Worm (Caenorhabditis elegans) whole organism, L4/young adult: ENCODE measurements around the gene grl-25.
"Not testable (repeated sequence)": the region's sequence is repeated elsewhere in the genome, so short reads cannot be mapped to it uniquely, and the experiment has no call there.

Experiments used
- W03F9.2 ChIP-seq: fragments of 150-350 bp; optimal IDR thresholded peaks from 2 replicates; lab custom pipeline; 2014; ENCODE audit warnings: missing biosample characterization, missing genetic modification characterization
- dao-5 ChIP-seq: sonication (generic microtip); optimal IDR thresholded peaks from 2 replicates; lab custom pipeline; 2016; ENCODE audit warnings: missing genotype, missing genetic modification characterization, moderate library complexity, missing compliant biosample characterization
- him-1 ChIP-seq: sonication (generic microtip); optimal IDR thresholded peaks from 2 replicates; lab custom pipeline; 2016; ENCODE audit warnings: missing genotype, missing genetic modification reagents, missing genetic modification characterization, missing compliant biosample characterization

Gene grl-25

DNA sequence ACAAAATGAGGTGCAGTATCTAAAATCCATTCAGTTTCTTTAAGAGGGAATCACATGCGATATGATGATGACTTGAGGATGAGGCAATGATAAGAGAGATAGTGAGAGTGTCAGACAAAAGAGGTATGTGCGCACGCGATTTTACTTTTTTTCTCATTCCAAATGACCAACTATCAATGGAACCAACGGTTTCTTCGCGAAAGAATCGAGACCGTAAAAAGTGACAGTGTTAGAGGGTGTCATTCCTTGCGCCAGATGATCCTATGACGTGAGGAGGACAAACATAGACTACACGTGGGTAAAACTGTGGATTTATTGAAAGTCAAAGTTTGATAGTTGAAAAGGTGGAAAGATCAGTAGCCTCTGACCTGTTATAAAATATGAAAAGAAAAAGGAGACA lies 21.7 kb downstream of the grl-25 start:
- no peak for TF ChIP-seq him-1 (tag; lab: Kevin White, UChicago)
- TF ChIP-seq W03F9.2 (tag; lab: Kevin White, UChicago): no peak
- no peak for TF ChIP-seq dao-5 (tag; lab: Kevin White, UChicago)

- TF ChIP-seq dao-5 (tag; lab: Kevin White, UChicago) (no peak), him-1 (tag; lab: Kevin White, UChicago) (no peak), W03F9.2 (tag; lab: Kevin White, UChicago) (no peak)
Observed at ce11 chrIII:8984412-8984811, 22.3 kb downstream of the grl-25 start.

DNA sequence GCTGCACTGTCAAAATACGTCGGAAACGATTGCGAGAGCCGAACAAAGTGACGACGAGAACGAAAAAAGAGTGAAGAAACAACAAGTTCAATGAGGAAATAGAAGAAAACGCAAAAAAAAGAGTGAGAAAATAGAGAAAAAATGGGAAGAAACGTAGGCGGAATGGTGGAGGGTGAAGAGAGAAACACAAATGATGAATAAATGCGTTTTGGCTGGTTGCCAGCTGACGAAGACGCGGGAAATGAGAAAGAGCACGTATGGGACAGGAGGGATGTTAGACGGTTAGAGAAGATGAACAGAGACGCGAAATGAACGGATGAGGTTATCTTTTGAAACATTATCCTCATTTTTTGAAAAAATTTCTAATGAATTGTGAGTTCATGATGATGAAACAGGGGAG lies 22.9 kb downstream of the grl-25 start:
- TF ChIP-seq him-1 (tag; lab: Kevin White, UChicago) (peak; percentile 32), dao-5 (tag; lab: Kevin White, UChicago) (no peak), W03F9.2 (tag; lab: Kevin White, UChicago) (no peak)

DNA sequence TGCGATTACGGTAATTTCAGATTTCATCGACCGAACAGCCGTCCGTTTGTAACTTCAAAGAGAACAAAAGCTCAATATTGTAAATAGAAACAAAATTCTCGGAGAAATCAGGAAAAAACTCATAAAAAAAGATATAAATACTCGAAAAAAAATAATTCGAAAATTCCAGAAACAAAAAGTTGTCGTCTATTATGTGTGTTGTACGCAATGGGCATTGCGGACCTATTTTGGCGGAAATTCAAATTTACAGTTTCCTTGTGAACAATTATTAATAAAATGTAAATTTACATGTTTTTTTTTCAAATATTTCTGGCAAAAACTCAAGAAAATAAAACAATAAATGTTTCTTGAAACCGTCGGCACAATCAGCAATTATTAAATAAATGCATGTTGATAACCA lies 23.4 kb downstream of the grl-25 start:
- TF ChIP-seq him-1 (tag; lab: Kevin White, UChicago) (no peak), W03F9.2 (tag; lab: Kevin White, UChicago) (no peak), dao-5 (tag; lab: Kevin White, UChicago) (no peak)

- TF ChIP-seq W03F9.2 (tag; lab: Kevin White, UChicago): no peak
- no peak for TF ChIP-seq dao-5 (tag; lab: Kevin White, UChicago)
- TF ChIP-seq him-1 (tag; lab: Kevin White, UChicago): no peak
Observed at ce11 chrIII:8985965-8986364, 23.9 kb downstream of the grl-25 start.

DNA sequence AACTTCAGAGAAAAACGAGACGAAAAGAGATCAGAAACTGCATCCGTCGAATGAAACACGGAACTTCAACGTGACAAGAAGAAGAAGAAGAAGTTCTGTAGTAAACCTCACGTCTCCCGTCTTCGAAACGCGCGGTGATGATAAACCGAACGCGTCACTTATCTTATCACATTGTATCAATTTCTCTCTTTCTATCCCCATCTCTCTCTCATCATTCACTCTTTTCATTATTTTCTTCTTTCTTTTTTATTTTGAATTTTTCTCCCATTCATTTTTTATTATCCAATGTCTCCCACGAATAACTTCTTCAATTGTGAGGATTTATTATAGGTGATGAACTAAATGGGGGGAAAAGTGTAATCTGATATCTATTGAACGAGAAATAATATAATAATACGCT lies 24.8 kb downstream of the grl-25 start:
- TF ChIP-seq dao-5 (tag; lab: Kevin White, UChicago) (no peak), him-1 (tag; lab: Kevin White, UChicago) (no peak), W03F9.2 (tag; lab: Kevin White, UChicago) (peak; percentile 33)

- TF ChIP-seq dao-5 (tag; lab: Kevin White, UChicago) (no peak), W03F9.2 (tag; lab: Kevin White, UChicago) (no peak), him-1 (tag; lab: Kevin White, UChicago) (no peak)
Observed at ce11 chrIII:8988061-8988460, 26.0 kb downstream of the grl-25 start.

- TF ChIP-seq dao-5 (tag; lab: Kevin White, UChicago) (no peak), him-1 (tag; lab: Kevin White, UChicago) (no peak), W03F9.2 (tag; lab: Kevin White, UChicago) (no peak)
Observed at ce11 chrIII:8988544-8988943, 26.5 kb downstream of the grl-25 start.

DNA sequence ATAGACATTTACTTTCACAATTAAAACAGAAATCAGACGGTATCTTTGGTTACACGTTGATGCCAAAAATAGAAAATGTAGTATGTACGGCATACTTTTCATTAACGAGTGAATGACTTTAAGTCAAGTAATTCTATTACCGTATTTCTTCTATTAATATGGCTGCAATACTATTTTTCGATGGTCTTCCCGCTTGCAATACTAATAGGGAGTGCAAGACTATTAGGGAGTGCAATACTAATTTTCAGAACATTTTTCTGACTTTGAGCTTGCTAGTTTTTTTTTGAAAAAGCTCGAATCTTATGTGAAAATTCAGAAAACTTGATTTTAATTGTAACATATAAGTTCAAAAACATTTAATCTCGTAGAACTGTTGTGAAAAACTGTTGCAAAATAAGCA lies 27.7 kb downstream of the grl-25 start, which contains the start of gene R08D7.7:
Gene R08D7.7, plus strand, starts transcription at position 301 of the 400 bp plus-strand sequence.
- not testable (repeated sequence) for TF ChIP-seq dao-5, him-1, W03F9.2 (tag; lab: Kevin White, UChicago)

ce11 chrIII:8996686-8997085 lies 34.6 kb downstream of the grl-25 start, which contains the start of gene skat-1:
TSS of gene skat-1 (minus strand) at chrIII:8996786.
- no peak for TF ChIP-seq him-1 (tag; lab: Kevin White, UChicago)
- no peak for TF ChIP-seq W03F9.2 (tag; lab: Kevin White, UChicago)
- no peak for TF ChIP-seq dao-5 (tag; lab: Kevin White, UChicago)

ce11 chrIII:8997821-8998220 lies 35.7 kb downstream of the grl-25 start:
- TF ChIP-seq W03F9.2 (tag; lab: Kevin White, UChicago) (no peak), dao-5 (tag; lab: Kevin White, UChicago) (no peak), him-1 (tag; lab: Kevin White, UChicago) (no peak)

- TF ChIP-seq dao-5 (tag; lab: Kevin White, UChicago) (no peak), him-1 (tag; lab: Kevin White, UChicago) (no peak), W03F9.2 (tag; lab: Kevin White, UChicago) (no peak)
Observed at ce11 chrIII:8998884-8999283, 36.8 kb downstream of the grl-25 start.

- TF ChIP-seq him-1 (tag; lab: Kevin White, UChicago) (no peak), W03F9.2 (tag; lab: Kevin White, UChicago) (no peak), dao-5 (tag; lab: Kevin White, UChicago) (no peak)
Observed at ce11 chrIII:8999508-8999907, 37.4 kb downstream of the grl-25 start, which contains the start of gene F59B2.3. TSS of gene F59B2.3 (minus strand) at chrIII:8999766.

DNA sequence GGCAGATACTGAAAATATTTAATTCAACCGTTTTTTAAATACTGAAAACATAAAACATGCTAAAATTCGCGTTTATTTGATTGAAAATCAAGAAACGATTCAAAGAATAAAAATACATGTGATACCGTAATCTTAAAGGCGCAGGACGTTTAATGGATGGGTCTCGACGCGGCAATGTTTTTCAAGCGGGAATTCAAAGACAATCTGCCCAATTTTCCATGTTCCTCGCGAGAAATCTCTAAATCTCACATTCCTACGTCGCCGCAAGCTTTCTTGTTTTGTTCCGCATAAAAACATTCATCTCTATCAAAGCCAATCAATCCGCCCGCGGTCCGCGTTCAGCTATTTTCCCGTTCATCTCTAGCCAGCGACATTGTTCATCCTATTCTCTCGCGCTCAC lies 39.4 kb downstream of the grl-25 start:
- peak; percentile 22 for TF ChIP-seq W03F9.2 (tag; lab: Kevin White, UChicago)
- no peak for TF ChIP-seq dao-5 (tag; lab: Kevin White, UChicago)
- TF ChIP-seq him-1 (tag; lab: Kevin White, UChicago): no peak
